Fruit fly (Drosophila melanogaster): ENCODE results near the gene Pldn.

The Pldn gene

dm6 chr3L:11648410-11648809 is 42.8 kb downstream of the Pldn start, which contains the start of the genes RIOK1 and Polr3H (continued):
- TF ChIP-seq nerfin-2 (GFP tag; IDR thresholded peaks at IDR 0.05; ENCODE audit: partially characterized antibody): no peak
- no peak; the same call in 1 of the 2 replicates for TF ChIP-seq CG3847 (GFP tag; IDR thresholded peaks at IDR 0.05)
- TF ChIP-seq CG8478 (optimal IDR thresholded peaks at IDR 0.05): no peak
- TF ChIP-seq CTCF (GFP tag; optimal IDR thresholded peaks at IDR 0.05): no peak
- peak; percentile 51; the same call in 1 of the 3 replicates for TF ChIP-seq Dbx (GFP tag; IDR thresholded peaks at IDR 0.05)
- TF ChIP-seq trem (tag; optimal IDR thresholded peaks at IDR 0.05): peak; percentile 70
- no peak for TF ChIP-seq prd (optimal IDR thresholded peaks at IDR 0.05)
- peak; percentile 67 for TF ChIP-seq prd (GFP tag; IDR thresholded peaks at IDR 0.05)
- no peak for TF ChIP-seq Deaf1 (tag; optimal IDR thresholded peaks at IDR 0.05)
- TF ChIP-seq CG10366 (GFP tag; IDR thresholded peaks at IDR 0.05): peak; percentile 67
- peak; percentile 68 for TF ChIP-seq al (GFP tag; IDR thresholded peaks at IDR 0.05)
- peak; percentile 42; the same call in 1 of the 2 replicates for TF ChIP-seq ap (GFP tag; IDR thresholded peaks at IDR 0.05)
- no peak for TF ChIP-seq pan (optimal IDR thresholded peaks at IDR 0.05)
- peak in 1 of 2 experiments; percentile 68 for TF ChIP-seq pan (GFP tag; optimal IDR thresholded peaks at IDR 0.05 in 1 of 2, IDR thresholded peaks at IDR 0.05 in 1 of 2)
- TF ChIP-seq ssp (GFP tag; IDR thresholded peaks at IDR 0.05): 0 out of 2 replicates have a peak, but pooled peaks have one; percentile 40
- peak; percentile 33 for TF ChIP-seq CG30431 (GFP tag; optimal IDR thresholded peaks at IDR 0.05)
- TF ChIP-seq sim (GFP tag; IDR thresholded peaks at IDR 0.05): no peak
- TF ChIP-seq CG7556 (GFP tag; optimal IDR thresholded peaks at IDR 0.05): no peak
- TF ChIP-seq dan (GFP tag; IDR thresholded peaks at IDR 0.05): no peak
- no peak for TF ChIP-seq bowl (GFP tag; IDR thresholded peaks at IDR 0.05)
- TF ChIP-seq Nf-YB (GFP tag; optimal IDR thresholded peaks at IDR 0.05): no peak
- no peak for TF ChIP-seq CG4360 (GFP tag; IDR thresholded peaks at IDR 0.05)
- TF ChIP-seq CG12299 (tag; optimal IDR thresholded peaks at IDR 0.05): no peak
- peak; percentile 55 for TF ChIP-seq CG10979 (tag; optimal IDR thresholded peaks at IDR 0.05)
- peak; percentile 94 for TF ChIP-seq wek (GFP tag; optimal IDR thresholded peaks at IDR 0.05)
- no peak for TF ChIP-seq PHDP (tag; optimal IDR thresholded peaks at IDR 0.05)
- TF ChIP-seq phol (tag; optimal IDR thresholded peaks at IDR 0.05): peak; percentile 96
- no peak; the same call in none of the 3 replicates for TF ChIP-seq Optix (GFP tag; IDR thresholded peaks at IDR 0.05)
- no peak for TF ChIP-seq CG3726 (GFP tag; IDR thresholded peaks at IDR 0.05)
- peak; percentile 37 for TF ChIP-seq CG15011 (GFP tag; optimal IDR thresholded peaks at IDR 0.05)
- TF ChIP-seq CG34376 (GFP tag; optimal IDR thresholded peaks at IDR 0.05): no peak
- peak; percentile 80 for TF ChIP-seq HLH54F (GFP tag; optimal IDR thresholded peaks at IDR 0.05)
- TF ChIP-seq HLH3B (GFP tag; IDR thresholded peaks at IDR 0.05): peak; percentile 49; the same call in 1 of the 2 replicates
- peak; percentile 67; the same call in 1 of the 2 replicates for TF ChIP-seq Xrp1 (GFP tag; IDR thresholded peaks at IDR 0.05)
- TF ChIP-seq nerfin-1 (tag; optimal IDR thresholded peaks at IDR 0.05): no peak
- no peak for TF ChIP-seq nom (GFP tag; optimal IDR thresholded peaks at IDR 0.05)
- peak; percentile 67 for TF ChIP-seq Fer3 (tag; optimal IDR thresholded peaks at IDR 0.05)
- 0 out of 2 replicates have a peak, but pooled peaks have one; percentile 69 for TF ChIP-seq CG14441 (GFP tag; IDR thresholded peaks at IDR 0.05)
- TF ChIP-seq HHEX (GFP tag; optimal IDR thresholded peaks at IDR 0.05): no peak
- TF ChIP-seq CG6272 (GFP tag; IDR thresholded peaks at IDR 0.05): peak; percentile 19; the same call in 1 of the 2 replicates
- no peak for TF ChIP-seq sd (tag; optimal IDR thresholded peaks at IDR 0.05)
- no peak for TF ChIP-seq CG9437 (GFP tag; optimal IDR thresholded peaks at IDR 0.05)
- no peak for TF ChIP-seq Sox100B (GFP tag; optimal IDR thresholded peaks at IDR 0.05)
- TF ChIP-seq CG7271 (tag; optimal IDR thresholded peaks at IDR 0.05): no peak
- peak; percentile 80 for TF ChIP-seq gro (GFP tag; optimal IDR thresholded peaks at IDR 0.05)
- peak; percentile 54 for TF ChIP-seq CG31388 (GFP tag; optimal IDR thresholded peaks at IDR 0.05)
- 0 out of 3 replicates have a peak, but pooled peaks have one; percentile 7 for TF ChIP-seq CG11093 (GFP tag; IDR thresholded peaks at IDR 0.05)
- no peak for TF ChIP-seq gce (GFP tag; IDR thresholded peaks at IDR 0.05)
- TF ChIP-seq Nf-YA (GFP tag; IDR thresholded peaks at IDR 0.05): no peak
- TF ChIP-seq tll (GFP tag; optimal IDR thresholded peaks at IDR 0.05): no peak
- peak; percentile 38; the same call in 1 of the 3 replicates for TF ChIP-seq CG14050 (GFP tag; IDR thresholded peaks at IDR 0.05)
- TF ChIP-seq aop (GFP tag; IDR thresholded peaks at IDR 0.05): no peak

All from whole organism, embryonic.